Fruit fly (Drosophila melanogaster) whole organism, pupa: ENCODE measurements around the gene PolG2.

ENCODE experiments used
- CG10348 ChIP-seq: fragments of 200-800 bp; sonication (Bioruptor generic); IDR thresholded peaks from 2 replicates; pipeline ENCODE4 v1.3.6; 2022; ENCODE audit warnings: missing biosample characterization, missing genetic modification characterization
- CG12605 ChIP-seq: fragments of 200-800 bp; sonication (Bioruptor generic); IDR thresholded peaks from 2 replicates; pipeline ENCODE4 v1.3.6; 2022; ENCODE audit warnings: missing biosample characterization, missing genetic modification characterization
- CG13204 ChIP-seq: fragments of 200-800 bp; sonication (Bioruptor generic); optimal IDR thresholded peaks from 2 replicates; lab custom pipeline; 2018; ENCODE audit warnings: missing biosample characterization, mild to moderate bottlenecking, missing genetic modification characterization, moderate library complexity
- CG14655 ChIP-seq: fragments of 200-800 bp; sonication (Bioruptor generic); optimal IDR thresholded peaks from 3 replicates; lab custom pipeline; 2017; ENCODE audit warnings: mild to moderate bottlenecking, missing biosample characterization, missing genetic modification reagents, missing genetic modification characterization
- CG15710 ChIP-seq: fragments of 200-800 bp; sonication (Bioruptor generic); optimal IDR thresholded peaks from 2 replicates; lab custom pipeline; 2018; ENCODE audit warnings: missing biosample characterization, mild to moderate bottlenecking, missing genetic modification characterization, moderate library complexity
- CG17806 ChIP-seq: fragments of 200-800 bp; sonication (Bioruptor generic); optimal IDR thresholded peaks from 2 replicates; lab custom pipeline; 2018; ENCODE audit warnings: missing biosample characterization, mild to moderate bottlenecking, missing genetic modification characterization, moderate library complexity
- CG32121 ChIP-seq: fragments of 200-800 bp; sonication (Bioruptor generic); IDR thresholded peaks from 2 replicates; pipeline ENCODE4 v1.3.6; 2022; ENCODE audit warnings: missing biosample characterization, missing genetic modification characterization
- CG34367 ChIP-seq: fragments of 200-800 bp; sonication (Bioruptor generic); optimal IDR thresholded peaks from 2 replicates; lab custom pipeline; 2018; ENCODE audit warnings: missing biosample characterization, mild to moderate bottlenecking, missing genetic modification characterization
- CG4496 ChIP-seq: fragments of 200-800 bp; sonication (Bioruptor generic); IDR thresholded peaks from 3 replicates; pipeline ENCODE4 v1.3.6; 2022; ENCODE audit warnings: missing biosample characterization, missing genetic modification characterization
- CG8159 ChIP-seq: fragments of 200-800 bp; sonication (Bioruptor generic); optimal IDR thresholded peaks from 3 replicates; lab custom pipeline; 2018; ENCODE audit warnings: missing biosample characterization, mild to moderate bottlenecking, missing genetic modification characterization, moderate library complexity
- CG8301 ChIP-seq: fragments of 200-800 bp; sonication (Bioruptor generic); optimal IDR thresholded peaks from 2 replicates; lab custom pipeline; 2018; ENCODE audit warnings: missing biosample characterization, mild to moderate bottlenecking, missing genetic modification characterization
- CG9948 ChIP-seq: fragments of 200-800 bp; sonication (Bioruptor generic); optimal IDR thresholded peaks from 2 replicates; lab custom pipeline; 2018; ENCODE audit warnings: missing biosample characterization, mild to moderate bottlenecking, missing genetic modification characterization, moderate library complexity
- D1 ChIP-seq: fragments of 200-800 bp; sonication (Bioruptor generic); optimal IDR thresholded peaks from 2 replicates; lab custom pipeline; 2018; ENCODE audit warnings: missing biosample characterization, mild to moderate bottlenecking, missing genetic modification characterization, moderate library complexity
- EcR ChIP-seq: fragments of 200-800 bp; sonication (Bioruptor generic); optimal IDR thresholded peaks from 3 replicates; lab custom pipeline; 2019; ENCODE audit warnings: missing biosample characterization, missing genetic modification characterization, mild to moderate bottlenecking, moderate library complexity, missing genetic modification reagents
- Ets98B ChIP-seq: fragments of 200-800 bp; sonication (Bioruptor generic); IDR thresholded peaks from 2 replicates; pipeline ENCODE4 v1.3.6; 2022; ENCODE audit warnings: missing biosample characterization, missing genetic modification characterization
- Pif1A ChIP-seq: fragments of 200-800 bp; sonication (Bioruptor generic); optimal IDR thresholded peaks from 3 replicates; lab custom pipeline; 2016; ENCODE audit warnings: missing biosample characterization, missing genetic modification characterization
- Pif1B ChIP-seq: fragments of 200-800 bp; sonication (Bioruptor generic); optimal IDR thresholded peaks from 3 replicates; lab custom pipeline; 2016; ENCODE audit warnings: missing biosample characterization, missing genetic modification characterization
- Snoo ChIP-seq: fragments of 200-800 bp; sonication (Bioruptor generic); optimal IDR thresholded peaks from 3 replicates; lab custom pipeline; 2017; ENCODE audit warnings: missing biosample characterization, mild to moderate bottlenecking, missing genetic modification characterization, inconsistent platforms
- fd96Ca ChIP-seq: fragments of 200-800 bp; sonication (Bioruptor generic); IDR thresholded peaks from 3 replicates; pipeline ENCODE4 v1.3.6; 2022; ENCODE audit warnings: missing biosample characterization, missing genetic modification characterization
- gl ChIP-seq: fragments of 200-800 bp; sonication (Bioruptor generic); optimal IDR thresholded peaks from 2 replicates; lab custom pipeline; 2018; ENCODE audit warnings: missing biosample characterization, mild to moderate bottlenecking, missing genetic modification characterization
- rn ChIP-seq: fragments of 200-800 bp; sonication (Bioruptor generic); IDR thresholded peaks from 2 replicates; pipeline ENCODE4 v1.3.6; 2022; ENCODE audit warnings: missing biosample characterization, missing genetic modification characterization

Gene PolG2

dm6 chr2L:13869400-13869799 lies 36.5 kb upstream of the PolG2 start:
- TF ChIP-seq Pif1B (GFP tag; lab: Kevin White, UChicago) (no peak), CG8159 (no peak), Ets98B (GFP tag; lab: Robert Waterston, UW) (no peak), CG4496 (GFP tag; lab: Robert Waterston, UW) (no peak), Snoo (no peak), fd96Ca (no peak), rn (no peak)
- TF ChIP-seq, all 21 proteins: peak for 0

dm6 chr2L:13867653-13868052 lies 34.7 kb upstream of the PolG2 start:
- TF ChIP-seq CG4496 (GFP tag; lab: Robert Waterston, UW) (no peak), D1 (tag; lab: Kevin White, UChicago) (no peak), CG15710 (tag; lab: Kevin White, UChicago) (no peak), Ets98B (GFP tag; lab: Robert Waterston, UW) (no peak), fd96Ca (no peak), CG9948 (tag; lab: Kevin White, UChicago) (no peak), Pif1B (GFP tag; lab: Kevin White, UChicago) (no peak), CG12605 (no peak), CG17806 (no peak), CG13204 (GFP tag; lab: Kevin White, UChicago) (no peak), CG34367 (tag; lab: Kevin White, UChicago) (no peak)

- TF ChIP-seq CG9948 (tag; lab: Kevin White, UChicago) (no peak), CG10348 (GFP tag; lab: Robert Waterston, UW) (no peak), gl (no peak), CG12605 (no peak), EcR (no peak), CG4496 (GFP tag; lab: Robert Waterston, UW) (no peak), CG13204 (GFP tag; lab: Kevin White, UChicago) (no peak), Pif1A (GFP tag; lab: Kevin White, UChicago) (no peak), CG34367 (tag; lab: Kevin White, UChicago) (no peak), Ets98B (GFP tag; lab: Robert Waterston, UW) (no peak), CG15710 (tag; lab: Kevin White, UChicago) (no peak), CG8301 (tag; lab: Kevin White, UChicago) (no peak), rn (no peak), CG8159 (no peak), D1 (tag; lab: Kevin White, UChicago) (no peak), CG14655 (GFP tag; lab: Kevin White, UChicago) (no peak), CG32121 (GFP tag; lab: Robert Waterston, UW) (no peak)
These were observed 18.2 kb upstream of the PolG2 start for dm6 chr2L:13851098-13851497.

dm6 chr2L:13849125-13849524 lies 16.2 kb upstream of the PolG2 start, which contains the start of gene CG7968:
Gene CG7968 (plus strand): TSS chr2L:13849400.
- TF ChIP-seq CG9948 (tag; lab: Kevin White, UChicago) (no peak), Pif1B (GFP tag; lab: Kevin White, UChicago) (no peak), CG34367 (tag; lab: Kevin White, UChicago) (no peak), CG32121 (GFP tag; lab: Robert Waterston, UW) (no peak), CG15710 (tag; lab: Kevin White, UChicago) (no peak), Pif1A (GFP tag; lab: Kevin White, UChicago) (no peak), CG13204 (GFP tag; lab: Kevin White, UChicago) (no peak), D1 (tag; lab: Kevin White, UChicago) (no peak), CG4496 (GFP tag; lab: Robert Waterston, UW) (no peak), CG12605 (no peak), CG17806 (no peak), fd96Ca (no peak)

- no peak for TF ChIP-seq CG17806
- no peak for TF ChIP-seq fd96Ca
- TF ChIP-seq CG9948 (tag; lab: Kevin White, UChicago): no peak
- TF ChIP-seq rn: no peak
- TF ChIP-seq CG32121 (GFP tag; lab: Robert Waterston, UW): no peak
- no peak for TF ChIP-seq CG8301 (tag; lab: Kevin White, UChicago)
- no peak for TF ChIP-seq CG4496 (GFP tag; lab: Robert Waterston, UW)
- no peak for TF ChIP-seq EcR
- no peak for TF ChIP-seq Ets98B (GFP tag; lab: Robert Waterston, UW)
- TF ChIP-seq CG8159: no peak
- TF ChIP-seq CG12605: no peak
- TF ChIP-seq Snoo: no peak
- TF ChIP-seq Pif1A (GFP tag; lab: Kevin White, UChicago): no peak
- TF ChIP-seq CG13204 (GFP tag; lab: Kevin White, UChicago): no peak
- TF ChIP-seq D1 (tag; lab: Kevin White, UChicago): no peak
- TF ChIP-seq Pif1B (GFP tag; lab: Kevin White, UChicago): no peak
- no peak for TF ChIP-seq gl
- TF ChIP-seq CG10348 (GFP tag; lab: Robert Waterston, UW): no peak
- TF ChIP-seq CG15710 (tag; lab: Kevin White, UChicago): no peak
These were observed 14.7 kb upstream of the PolG2 start, which contains the start of gene CG7953 for dm6 chr2L:13847625-13848024. Gene CG7953 (plus strand): TSS chr2L:13847925.

dm6 chr2L:13846239-13846802 lies 13.4 kb upstream of the PolG2 start, which contains the start of gene CG7916:
Gene CG7916 (plus strand): TSS chr2L:13846752.
- TF ChIP-seq CG12605 (no peak), Pif1A (GFP tag; lab: Kevin White, UChicago) (no peak), CG8159 (no peak)
